Fruit fly (Drosophila melanogaster) whole organism, pupa: ENCODE results near the gene EMC5.

Experiments used
- CG10348 ChIP-seq: fragments of 200-800 bp; sonication (Bioruptor generic); IDR thresholded peaks from 2 replicates; pipeline ENCODE4 v1.3.6; 2022; ENCODE audit warnings: missing biosample characterization, missing genetic modification characterization
- CG12605 ChIP-seq: fragments of 200-800 bp; sonication (Bioruptor generic); IDR thresholded peaks from 2 replicates; pipeline ENCODE4 v1.3.6; 2022; ENCODE audit warnings: missing biosample characterization, missing genetic modification characterization
- CG13204 ChIP-seq: fragments of 200-800 bp; sonication (Bioruptor generic); optimal IDR thresholded peaks from 2 replicates; lab custom pipeline; 2018; ENCODE audit warnings: missing biosample characterization, mild to moderate bottlenecking, missing genetic modification characterization, moderate library complexity
- CG14655 ChIP-seq: fragments of 200-800 bp; sonication (Bioruptor generic); optimal IDR thresholded peaks from 3 replicates; lab custom pipeline; 2017; ENCODE audit warnings: mild to moderate bottlenecking, missing biosample characterization, missing genetic modification reagents, missing genetic modification characterization
- CG15710 ChIP-seq: fragments of 200-800 bp; sonication (Bioruptor generic); optimal IDR thresholded peaks from 2 replicates; lab custom pipeline; 2018; ENCODE audit warnings: missing biosample characterization, mild to moderate bottlenecking, missing genetic modification characterization, moderate library complexity
- CG17806 ChIP-seq: fragments of 200-800 bp; sonication (Bioruptor generic); optimal IDR thresholded peaks from 2 replicates; lab custom pipeline; 2018; ENCODE audit warnings: missing biosample characterization, mild to moderate bottlenecking, missing genetic modification characterization, moderate library complexity
- CG32121 ChIP-seq: fragments of 200-800 bp; sonication (Bioruptor generic); IDR thresholded peaks from 2 replicates; pipeline ENCODE4 v1.3.6; 2022; ENCODE audit warnings: missing biosample characterization, missing genetic modification characterization
- CG34367 ChIP-seq: fragments of 200-800 bp; sonication (Bioruptor generic); optimal IDR thresholded peaks from 2 replicates; lab custom pipeline; 2018; ENCODE audit warnings: missing biosample characterization, mild to moderate bottlenecking, missing genetic modification characterization
- CG4496 ChIP-seq: fragments of 200-800 bp; sonication (Bioruptor generic); IDR thresholded peaks from 3 replicates; pipeline ENCODE4 v1.3.6; 2022; ENCODE audit warnings: missing biosample characterization, missing genetic modification characterization
- CG8159 ChIP-seq: fragments of 200-800 bp; sonication (Bioruptor generic); optimal IDR thresholded peaks from 3 replicates; lab custom pipeline; 2018; ENCODE audit warnings: missing biosample characterization, mild to moderate bottlenecking, missing genetic modification characterization, moderate library complexity
- CG8301 ChIP-seq: fragments of 200-800 bp; sonication (Bioruptor generic); optimal IDR thresholded peaks from 2 replicates; lab custom pipeline; 2018; ENCODE audit warnings: missing biosample characterization, mild to moderate bottlenecking, missing genetic modification characterization
- CG9948 ChIP-seq: fragments of 200-800 bp; sonication (Bioruptor generic); optimal IDR thresholded peaks from 2 replicates; lab custom pipeline; 2018; ENCODE audit warnings: missing biosample characterization, mild to moderate bottlenecking, missing genetic modification characterization, moderate library complexity
- D1 ChIP-seq: fragments of 200-800 bp; sonication (Bioruptor generic); optimal IDR thresholded peaks from 2 replicates; lab custom pipeline; 2018; ENCODE audit warnings: missing biosample characterization, mild to moderate bottlenecking, missing genetic modification characterization, moderate library complexity
- EcR ChIP-seq: fragments of 200-800 bp; sonication (Bioruptor generic); optimal IDR thresholded peaks from 3 replicates; lab custom pipeline; 2019; ENCODE audit warnings: missing biosample characterization, missing genetic modification characterization, mild to moderate bottlenecking, moderate library complexity, missing genetic modification reagents
- Ets98B ChIP-seq: fragments of 200-800 bp; sonication (Bioruptor generic); IDR thresholded peaks from 2 replicates; pipeline ENCODE4 v1.3.6; 2022; ENCODE audit warnings: missing biosample characterization, missing genetic modification characterization
- Pif1A ChIP-seq: fragments of 200-800 bp; sonication (Bioruptor generic); optimal IDR thresholded peaks from 3 replicates; lab custom pipeline; 2016; ENCODE audit warnings: missing biosample characterization, missing genetic modification characterization
- Pif1B ChIP-seq: fragments of 200-800 bp; sonication (Bioruptor generic); optimal IDR thresholded peaks from 3 replicates; lab custom pipeline; 2016; ENCODE audit warnings: missing biosample characterization, missing genetic modification characterization
- Snoo ChIP-seq: fragments of 200-800 bp; sonication (Bioruptor generic); optimal IDR thresholded peaks from 3 replicates; lab custom pipeline; 2017; ENCODE audit warnings: missing biosample characterization, mild to moderate bottlenecking, missing genetic modification characterization, inconsistent platforms
- fd96Ca ChIP-seq: fragments of 200-800 bp; sonication (Bioruptor generic); IDR thresholded peaks from 3 replicates; pipeline ENCODE4 v1.3.6; 2022; ENCODE audit warnings: missing biosample characterization, missing genetic modification characterization
- gl ChIP-seq: fragments of 200-800 bp; sonication (Bioruptor generic); optimal IDR thresholded peaks from 2 replicates; lab custom pipeline; 2018; ENCODE audit warnings: missing biosample characterization, mild to moderate bottlenecking, missing genetic modification characterization
- rn ChIP-seq: fragments of 200-800 bp; sonication (Bioruptor generic); IDR thresholded peaks from 2 replicates; pipeline ENCODE4 v1.3.6; 2022; ENCODE audit warnings: missing biosample characterization, missing genetic modification characterization

Gene EMC5

DNA sequence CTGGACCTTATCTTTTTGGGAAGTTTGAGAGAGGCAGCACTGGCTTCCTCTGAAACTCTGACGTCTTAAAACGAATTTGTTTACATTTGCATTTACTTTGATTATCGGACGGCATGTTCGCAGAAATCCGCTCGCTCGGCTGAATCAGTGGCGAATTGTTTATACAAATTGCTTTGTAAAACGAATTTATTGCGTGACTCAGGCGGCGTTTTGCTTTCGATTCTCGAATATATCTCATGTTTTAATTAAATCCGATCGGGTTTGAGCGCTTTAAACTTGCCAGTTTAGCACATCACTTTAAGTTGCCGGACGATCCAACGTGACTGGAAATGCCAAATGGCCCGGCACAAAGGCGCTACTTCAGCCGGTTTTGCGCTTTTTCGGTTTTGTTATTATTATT, 3.3 kb upstream of the EMC5 start:
- TF ChIP-seq CG9948 (tag; lab: Kevin White, UChicago) (no peak), Ets98B (GFP tag; lab: Robert Waterston, UW) (no peak), D1 (tag; lab: Kevin White, UChicago) (no peak), CG17806 (no peak), EcR (GFP tag; lab: Kevin White, UChicago) (no peak), CG15710 (tag; lab: Kevin White, UChicago) (no peak), Pif1A (GFP tag; lab: Kevin White, UChicago) (no peak), fd96Ca (GFP tag; lab: Robert Waterston, UW) (no peak), rn (GFP tag; lab: Robert Waterston, UW) (no peak)

- TF ChIP-seq CG13204 (GFP tag; lab: Kevin White, UChicago) = no peak
- TF ChIP-seq D1 (tag; lab: Kevin White, UChicago) = no peak
- no peak for TF ChIP-seq rn (GFP tag; lab: Robert Waterston, UW)
- TF ChIP-seq Ets98B (GFP tag; lab: Robert Waterston, UW) = no peak
- no peak for TF ChIP-seq EcR (GFP tag; lab: Kevin White, UChicago)
- TF ChIP-seq Pif1B (GFP tag; lab: Kevin White, UChicago) = no peak
- no peak for TF ChIP-seq CG17806
- TF ChIP-seq CG15710 (tag; lab: Kevin White, UChicago) = peak; percentile 12
- no peak for TF ChIP-seq fd96Ca (GFP tag; lab: Robert Waterston, UW)
- no peak for TF ChIP-seq CG12605 (GFP tag; lab: Robert Waterston, UW)
- no peak for TF ChIP-seq CG10348 (GFP tag; lab: Robert Waterston, UW)
- peak; percentile 36 for TF ChIP-seq CG14655 (GFP tag; lab: Kevin White, UChicago)
- TF ChIP-seq CG9948 (tag; lab: Kevin White, UChicago) = no peak
- TF ChIP-seq CG8301 = peak; percentile 9
- TF ChIP-seq Pif1A (GFP tag; lab: Kevin White, UChicago) = peak; percentile 6
- TF ChIP-seq CG8159 (tag; lab: Kevin White, UChicago) = peak; percentile 9
- TF ChIP-seq gl = no peak
Measured at dm6 chr2L:18985201-18986124, 2.0 kb upstream of the EMC5 start.

dm6 chr2L:18986125-18986498, 1.4 kb upstream of the EMC5 start:
- TF ChIP-seq Pif1B (GFP tag; lab: Kevin White, UChicago) = no peak
- TF ChIP-seq D1 (tag; lab: Kevin White, UChicago) = no peak
- TF ChIP-seq Pif1A (GFP tag; lab: Kevin White, UChicago) = no peak
- no peak for TF ChIP-seq CG8301
- TF ChIP-seq CG34367 (tag; lab: Kevin White, UChicago) = no peak

- no peak for TF ChIP-seq CG8301
- no peak for TF ChIP-seq D1 (tag; lab: Kevin White, UChicago)
- TF ChIP-seq CG34367 (tag; lab: Kevin White, UChicago) = no peak
- TF ChIP-seq CG8159 (tag; lab: Kevin White, UChicago) = no peak
- TF ChIP-seq fd96Ca (GFP tag; lab: Robert Waterston, UW) = no peak
- TF ChIP-seq CG12605 (GFP tag; lab: Robert Waterston, UW) = no peak
- TF ChIP-seq CG32121 = no peak
- no peak for TF ChIP-seq CG17806
- TF ChIP-seq CG10348 (GFP tag; lab: Robert Waterston, UW) = no peak
- no peak for TF ChIP-seq Pif1A (GFP tag; lab: Kevin White, UChicago)
- TF ChIP-seq rn (GFP tag; lab: Robert Waterston, UW) = no peak
- TF ChIP-seq gl = no peak
- TF ChIP-seq EcR (GFP tag; lab: Kevin White, UChicago) = no peak
- no peak for TF ChIP-seq Snoo
- no peak for TF ChIP-seq CG4496 (GFP tag; lab: Robert Waterston, UW)
- no peak for TF ChIP-seq CG13204 (GFP tag; lab: Kevin White, UChicago)
- TF ChIP-seq Ets98B (GFP tag; lab: Robert Waterston, UW) = no peak
Measured at dm6 chr2L:18990133-18990532, 2.6 kb downstream of the EMC5 start, which contains the start of gene CG15170. TSS of gene CG15170 (minus strand) at chr2L:18990233.

- TF ChIP-seq CG4496 (GFP tag; lab: Robert Waterston, UW) = no peak
- TF ChIP-seq EcR (GFP tag; lab: Kevin White, UChicago) = peak; percentile 17
Measured at dm6 chr2L:18990720-18991119, 3.2 kb downstream of the EMC5 start, which contains the start of gene CG15169. TSS of gene CG15169 (plus strand) at chr2L:18991020.

- TF ChIP-seq CG13204 (GFP tag; lab: Kevin White, UChicago) (no peak), Snoo (no peak), CG8159 (tag; lab: Kevin White, UChicago) (no peak)
- TF ChIP-seq, all 21 proteins: peak for 0
Measured at dm6 chr2L:18992196-18992595, 4.7 kb downstream of the EMC5 start, which contains the start of gene CG46465. TSS of gene CG46465 (plus strand) at chr2L:18992496.
